Worm (Caenorhabditis elegans) whole organism, early embryonic: ENCODE results near the gene ift-81.

ENCODE experiments used
- B0310.2 ChIP-seq: sonication (generic microtip); optimal IDR thresholded peaks from 2 replicates; lab custom pipeline; 2016; ENCODE audit warnings: mild to moderate bottlenecking, missing genetic modification characterization, missing compliant biosample characterization
- F13C5.2 ChIP-seq: sonication (generic microtip); optimal IDR thresholded peaks from 2 replicates; lab custom pipeline; 2017; ENCODE audit warnings: mild to moderate bottlenecking, missing genetic modification characterization, inconsistent platforms, missing compliant biosample characterization
- aly-1 ChIP-seq: sonication (generic microtip); optimal IDR thresholded peaks from 2 replicates; lab custom pipeline; 2016; ENCODE audit warnings: missing genetic modification characterization, missing compliant biosample characterization
- ama-1 ChIP-seq: fragments of 150-350 bp; optimal IDR thresholded peaks from 2 replicates; lab custom pipeline; 2014
- ceh-13 ChIP-seq: fragments of 200-800 bp; sonication (Bioruptor generic); optimal IDR thresholded peaks from 2 replicates; lab custom pipeline; 2018; ENCODE audit warnings: mild to moderate bottlenecking, missing genetic modification characterization, missing compliant biosample characterization
- ceh-36 ChIP-seq: sonication (generic microtip); optimal IDR thresholded peaks from 2 replicates; lab custom pipeline; 2016; ENCODE audit warnings: missing genetic modification characterization, inconsistent platforms, missing compliant biosample characterization
- ets-7 ChIP-seq: sonication (generic microtip); optimal IDR thresholded peaks from 2 replicates; lab custom pipeline; 2016; ENCODE audit warnings: missing genotype, missing genetic modification characterization, missing compliant biosample characterization
- flt-1 ChIP-seq: fragments of 200-800 bp; sonication (Bioruptor generic); IDR thresholded peaks from 2 replicates; pipeline ENCODE4 v1.3.6; 2022; ENCODE audit warnings: missing genetic modification characterization, missing compliant biosample characterization
- hmbx-1 ChIP-seq: sonication (generic microtip); optimal IDR thresholded peaks from 2 replicates; lab custom pipeline; 2016; ENCODE audit warnings: mild to moderate bottlenecking, missing genetic modification characterization, missing compliant biosample characterization
- hmg-4 ChIP-seq: fragments of 200-800 bp; sonication (Bioruptor generic); optimal IDR thresholded peaks from 2 replicates; lab custom pipeline; 2018; ENCODE audit warnings: mild to moderate bottlenecking, missing genetic modification characterization, missing compliant biosample characterization
- hnd-1 ChIP-seq: sonication (generic microtip); optimal IDR thresholded peaks from 2 replicates; lab custom pipeline; 2016; ENCODE audit warnings: missing genetic modification characterization, missing compliant biosample characterization
- pes-1 ChIP-seq: fragments of 200-800 bp; sonication (Bioruptor generic); IDR thresholded peaks from 2 replicates; pipeline ENCODE4 v1.3.6; 2022; ENCODE audit warnings: missing genetic modification reagents, missing genetic modification characterization, missing compliant biosample characterization
- scrt-1 ChIP-seq: fragments of 200-800 bp; sonication (Bioruptor generic); IDR thresholded peaks from 2 replicates; pipeline ENCODE4 v1.3.6; 2022; ENCODE audit warnings: missing genetic modification characterization, missing compliant biosample characterization
- sea-1 ChIP-seq: fragments of 200-800 bp; sonication (Bioruptor generic); conservative IDR thresholded peaks from 2 replicates; pipeline ENCODE4 v1.3.6; 2022; ENCODE audit warnings: missing genetic modification characterization, missing compliant biosample characterization
- tbx-11 ChIP-seq: fragments of 200-800 bp; sonication (Bioruptor generic); IDR thresholded peaks from 2 replicates; pipeline ENCODE4 v1.3.6; 2022; ENCODE audit warnings: missing genetic modification characterization, missing compliant biosample characterization
- tbx-37 ChIP-seq: fragments of 200-800 bp; sonication (Bioruptor generic); conservative IDR thresholded peaks from 2 replicates; pipeline ENCODE4 v1.3.6; 2022; ENCODE audit warnings: missing genetic modification reagents, missing genetic modification characterization, missing compliant biosample characterization
- tra-4 ChIP-seq: sonication (generic microtip); optimal IDR thresholded peaks from 2 replicates; lab custom pipeline; 2017; ENCODE audit warnings: missing genetic modification characterization, missing compliant biosample characterization

ift-81 gene

ce11 chrX:5276772-5277171, 21.6 kb upstream of the ift-81 start:
- no peak for TF ChIP-seq B0310.2 (tag; lab: Kevin White, UChicago)
- no peak for TF ChIP-seq tbx-11
- TF ChIP-seq hmg-4 (GFP tag; lab: Kevin White, UChicago) = no peak
- no peak for TF ChIP-seq scrt-1 (GFP tag; lab: Robert Waterston, UW)
- no peak for TF ChIP-seq flt-1 (GFP tag; lab: Robert Waterston, UW)
- TF ChIP-seq hmbx-1 = no peak
- TF ChIP-seq ama-1 (lab: Kevin White, UChicago) = no peak
- no peak for TF ChIP-seq tbx-37 (GFP tag; lab: Robert Waterston, UW)
- TF ChIP-seq pes-1 = no peak
- no peak for TF ChIP-seq ceh-13 (GFP tag; lab: Kevin White, UChicago)
- no peak for TF ChIP-seq F13C5.2 (tag; lab: Kevin White, UChicago)
- no peak for TF ChIP-seq tra-4 (tag; lab: Kevin White, UChicago)
- no peak for TF ChIP-seq ets-7
- TF ChIP-seq sea-1 (GFP tag; lab: Robert Waterston, UW) = no peak
- TF ChIP-seq ceh-36 (tag; lab: Kevin White, UChicago) = no peak
- TF ChIP-seq hnd-1 = no peak
- no peak for TF ChIP-seq aly-1 (tag; lab: Kevin White, UChicago)

- TF ChIP-seq pes-1 (no peak), ceh-36 (tag; lab: Kevin White, UChicago) (no peak), B0310.2 (tag; lab: Kevin White, UChicago) (no peak), flt-1 (GFP tag; lab: Robert Waterston, UW) (no peak), ama-1 (lab: Kevin White, UChicago) (no peak), sea-1 (GFP tag; lab: Robert Waterston, UW) (no peak), F13C5.2 (tag; lab: Kevin White, UChicago) (no peak), tra-4 (tag; lab: Kevin White, UChicago) (no peak), hmg-4 (GFP tag; lab: Kevin White, UChicago) (no peak), aly-1 (tag; lab: Kevin White, UChicago) (no peak), scrt-1 (GFP tag; lab: Robert Waterston, UW) (no peak), ets-7 (no peak), tbx-11 (no peak), hmbx-1 (no peak), ceh-13 (GFP tag; lab: Kevin White, UChicago) (no peak), tbx-37 (GFP tag; lab: Robert Waterston, UW) (no peak), hnd-1 (no peak)
These were observed 20.1 kb upstream of the ift-81 start for ce11 chrX:5278249-5278648.

- TF ChIP-seq B0310.2 (tag; lab: Kevin White, UChicago) (no peak), hmg-4 (GFP tag; lab: Kevin White, UChicago) (peak; percentile 15)
These were observed 19.2 kb upstream of the ift-81 start, which contains the start of gene Y34B4A.2 for ce11 chrX:5279170-5279635. Y34B4A.2 (plus strand) TSS chrX:5279497.

ce11 chrX:5279674-5280073, 18.7 kb upstream of the ift-81 start, which contains the start of gene rga-8:
rga-8 (minus strand) TSS chrX:5279774.
- no peak for TF ChIP-seq hmbx-1
- TF ChIP-seq F13C5.2 (tag; lab: Kevin White, UChicago) = no peak
- no peak for TF ChIP-seq aly-1 (tag; lab: Kevin White, UChicago)
- no peak for TF ChIP-seq scrt-1 (GFP tag; lab: Robert Waterston, UW)
- TF ChIP-seq pes-1 = no peak
- TF ChIP-seq tbx-37 (GFP tag; lab: Robert Waterston, UW) = no peak
- TF ChIP-seq tbx-11 = no peak
- no peak for TF ChIP-seq B0310.2 (tag; lab: Kevin White, UChicago)

ce11 chrX:5283531-5283930, 14.8 kb upstream of the ift-81 start, which contains the start of gene vps-41:
vps-41 (plus strand) TSS chrX:5283831.
- no peak for TF ChIP-seq hnd-1
- no peak for TF ChIP-seq aly-1 (tag; lab: Kevin White, UChicago)
- no peak for TF ChIP-seq scrt-1 (GFP tag; lab: Robert Waterston, UW)
- no peak for TF ChIP-seq ceh-36 (tag; lab: Kevin White, UChicago)
- TF ChIP-seq F13C5.2 (tag; lab: Kevin White, UChicago) = no peak
- TF ChIP-seq ets-7 = no peak
- TF ChIP-seq B0310.2 (tag; lab: Kevin White, UChicago) = no peak
- TF ChIP-seq ceh-13 (GFP tag; lab: Kevin White, UChicago) = no peak
- no peak for TF ChIP-seq pes-1
- TF ChIP-seq sea-1 (GFP tag; lab: Robert Waterston, UW) = no peak
- no peak for TF ChIP-seq ama-1 (lab: Kevin White, UChicago)
- TF ChIP-seq flt-1 (GFP tag; lab: Robert Waterston, UW) = no peak
- no peak for TF ChIP-seq hmg-4 (GFP tag; lab: Kevin White, UChicago)

ce11 chrX:5289106-5289505, 9.3 kb upstream of the ift-81 start:
- no peak for TF ChIP-seq scrt-1 (GFP tag; lab: Robert Waterston, UW)
- no peak for TF ChIP-seq flt-1 (GFP tag; lab: Robert Waterston, UW)
- TF ChIP-seq tbx-37 (GFP tag; lab: Robert Waterston, UW) = no peak
- no peak for TF ChIP-seq hnd-1
- no peak for TF ChIP-seq hmbx-1
- no peak for TF ChIP-seq ceh-36 (tag; lab: Kevin White, UChicago)
- TF ChIP-seq aly-1 (tag; lab: Kevin White, UChicago) = no peak
- no peak for TF ChIP-seq B0310.2 (tag; lab: Kevin White, UChicago)
- no peak for TF ChIP-seq tra-4 (tag; lab: Kevin White, UChicago)
- no peak for TF ChIP-seq tbx-11
- TF ChIP-seq ets-7 = no peak
- no peak for TF ChIP-seq pes-1
- TF ChIP-seq F13C5.2 (tag; lab: Kevin White, UChicago) = no peak
- TF ChIP-seq hmg-4 (GFP tag; lab: Kevin White, UChicago) = no peak

- TF ChIP-seq hmg-4 (GFP tag; lab: Kevin White, UChicago) = no peak
- no peak for TF ChIP-seq hmbx-1
- TF ChIP-seq scrt-1 (GFP tag; lab: Robert Waterston, UW) = no peak
- no peak for TF ChIP-seq flt-1 (GFP tag; lab: Robert Waterston, UW)
- no peak for TF ChIP-seq aly-1 (tag; lab: Kevin White, UChicago)
- no peak for TF ChIP-seq tbx-11
- TF ChIP-seq ceh-36 (tag; lab: Kevin White, UChicago) = no peak
- no peak for TF ChIP-seq tbx-37 (GFP tag; lab: Robert Waterston, UW)
- TF ChIP-seq hnd-1 = no peak
- no peak for TF ChIP-seq sea-1 (GFP tag; lab: Robert Waterston, UW)
- TF ChIP-seq ama-1 (lab: Kevin White, UChicago) = no peak
- no peak for TF ChIP-seq ceh-13 (GFP tag; lab: Kevin White, UChicago)
These were observed 4.5 kb upstream of the ift-81 start for ce11 chrX:5293862-5294261.
